Worm (Caenorhabditis elegans) whole organism, young adult: ENCODE measurements around the gene R02F2.6.

Source experiments
- C06A6.2 ChIP-seq: fragments of 200-800 bp; sonication (Bioruptor generic); conservative IDR thresholded peaks from 2 replicates; pipeline ENCODE4 v1.3.6; 2022; ENCODE audit warnings: missing genetic modification characterization, missing compliant biosample characterization
- F10E7.11 ChIP-seq: sonication (generic microtip); optimal IDR thresholded peaks from 2 replicates; lab custom pipeline; 2017; ENCODE audit warnings: mild to moderate bottlenecking, missing genetic modification characterization, moderate library complexity, missing compliant biosample characterization
- F22D6.2 ChIP-seq: sonication (generic microtip); optimal IDR thresholded peaks from 2 replicates; lab custom pipeline; 2016; ENCODE audit warnings: mild to moderate bottlenecking, missing genetic modification characterization, missing compliant biosample characterization
- F49E8.2 ChIP-seq: sonication (generic microtip); optimal IDR thresholded peaks from 3 replicates; lab custom pipeline; 2017; ENCODE audit warnings: missing genetic modification characterization, mild to moderate bottlenecking, missing compliant biosample characterization, antibody characterized with exemption, moderate library complexity; ENCODE audit not compliant: insufficient read depth
- K11D2.4 ChIP-seq: fragments of 200-800 bp; sonication (Bioruptor generic); IDR thresholded peaks from 2 replicates; pipeline ENCODE4 v1.3.6; 2022; ENCODE audit warnings: missing genetic modification reagents, missing genetic modification characterization, missing compliant biosample characterization
- T07F8.4 ChIP-seq: sonication (generic microtip); optimal IDR thresholded peaks from 2 replicates; lab custom pipeline; 2016; ENCODE audit warnings: mild to moderate bottlenecking, missing genetic modification characterization, moderate library complexity, missing compliant biosample characterization
- T26A5.8 ChIP-seq: sonication (generic microtip); optimal IDR thresholded peaks from 2 replicates; lab custom pipeline; 2016; ENCODE audit warnings: missing genetic modification characterization, missing compliant biosample characterization
- Y56A3A.18 ChIP-seq: fragments of 200-800 bp; sonication (Bioruptor generic); IDR thresholded peaks from 2 replicates; pipeline ENCODE4 v1.3.6; 2022; ENCODE audit warnings: missing genetic modification reagents, missing genetic modification characterization, missing compliant biosample characterization
- Y79H2A.3 ChIP-seq: fragments of 200-800 bp; sonication (Bioruptor generic); conservative IDR thresholded peaks from 2 replicates; pipeline ENCODE4 v1.3.6; 2022; ENCODE audit warnings: missing genetic modification reagents, missing genetic modification characterization, missing compliant biosample characterization
- ZK185.1 ChIP-seq: sonication (generic microtip); optimal IDR thresholded peaks from 2 replicates; lab custom pipeline; 2016; ENCODE audit warnings: mild to moderate bottlenecking, missing genetic modification characterization, missing compliant biosample characterization; ENCODE audit not compliant: poor library complexity, severe bottlenecking
- athp-1 ChIP-seq: sonication (generic microtip); optimal IDR thresholded peaks from 2 replicates; lab custom pipeline; 2017; ENCODE audit warnings: mild to moderate bottlenecking, missing genetic modification characterization, missing compliant biosample characterization
- cebp-2 ChIP-seq: fragments of 200-800 bp; sonication (Bioruptor generic); IDR thresholded peaks from 2 replicates; pipeline ENCODE4 v1.3.6; 2022; ENCODE audit warnings: missing genetic modification characterization, missing compliant biosample characterization
- ceh-27 ChIP-seq: fragments of 200-800 bp; sonication (Bioruptor generic); optimal IDR thresholded peaks from 2 replicates; lab custom pipeline; 2018; ENCODE audit warnings: mild to moderate bottlenecking, missing genetic modification characterization, moderate library complexity, missing compliant biosample characterization
- ceh-91 ChIP-seq: fragments of 200-800 bp; sonication (Bioruptor generic); IDR thresholded peaks from 2 replicates; pipeline ENCODE4 v1.3.6; 2022; ENCODE audit warnings: missing genetic modification reagents, missing genetic modification characterization, missing compliant biosample characterization
- die-1 ChIP-seq: sonication (generic microtip); optimal IDR thresholded peaks from 2 replicates; lab custom pipeline; 2016; ENCODE audit warnings: missing genotype, mild to moderate bottlenecking, missing genetic modification characterization, missing compliant biosample characterization
- dpff-1 ChIP-seq: sonication (generic microtip); optimal IDR thresholded peaks from 2 replicates; lab custom pipeline; 2017; ENCODE audit warnings: mild to moderate bottlenecking, missing genetic modification characterization, missing compliant biosample characterization
- egl-44 ChIP-seq: fragments of 200-800 bp; sonication (Bioruptor generic); IDR thresholded peaks from 2 replicates; pipeline ENCODE4 v1.3.6; 2022; ENCODE audit warnings: missing genetic modification reagents, missing genetic modification characterization, missing compliant biosample characterization
- fkh-3 ChIP-seq: sonication (generic microtip); optimal IDR thresholded peaks from 2 replicates; lab custom pipeline; 2016; ENCODE audit warnings: mild to moderate bottlenecking, missing genetic modification characterization, missing compliant biosample characterization
- him-1 ChIP-seq: sonication (generic microtip); optimal IDR thresholded peaks from 2 replicates; lab custom pipeline; 2016; ENCODE audit warnings: missing genotype, missing genetic modification reagents, missing genetic modification characterization, missing compliant biosample characterization
- hlh-26 ChIP-seq: fragments of 200-800 bp; sonication (Bioruptor generic); conservative IDR thresholded peaks from 2 replicates; pipeline ENCODE4 v1.3.6; 2022; ENCODE audit warnings: missing genetic modification reagents, missing genetic modification characterization, missing compliant biosample characterization
- hsf-1 ChIP-seq: fragments of 200-800 bp; sonication (Bioruptor generic); IDR thresholded peaks from 2 replicates; pipeline ENCODE4 v1.3.6; 2022; ENCODE audit warnings: missing genetic modification reagents, missing genetic modification characterization, missing compliant biosample characterization
- let-607 ChIP-seq, 2 experiments: fragments of 200-800 bp in 1 of 2; sonication (Bioruptor generic) in 1 of 2; sonication (generic microtip) in 1 of 2; optimal IDR thresholded peaks; 2 replicates each; lab custom pipeline; 2016 to 2018; ENCODE audit warnings: mild to moderate bottlenecking in 2 of 2, missing compliant biosample characterization in 2 of 2, missing genetic modification characterization in 2 of 2, moderate library complexity in 2 of 2, missing genotype in 1 of 2
- madf-10 ChIP-seq: sonication (generic microtip); optimal IDR thresholded peaks from 2 replicates; lab custom pipeline; 2016; ENCODE audit warnings: mild to moderate bottlenecking, missing genetic modification characterization, missing compliant biosample characterization
- madf-6 ChIP-seq: fragments of 200-800 bp; sonication (Bioruptor generic); IDR thresholded peaks from 2 replicates; pipeline ENCODE4 v1.3.6; 2022; ENCODE audit warnings: missing genetic modification reagents, missing genetic modification characterization, missing compliant biosample characterization
- nfya-1 ChIP-seq: sonication (generic microtip); optimal IDR thresholded peaks from 2 replicates; lab custom pipeline; 2017; ENCODE audit warnings: antibody characterized with exemption, missing compliant biosample characterization, missing genetic modification characterization, borderline replicate concordance; ENCODE audit not compliant: insufficient read depth
- nhr-27 ChIP-seq: fragments of 200-800 bp; sonication (Bioruptor generic); optimal IDR thresholded peaks from 2 replicates; lab custom pipeline; 2018; ENCODE audit warnings: mild to moderate bottlenecking, missing genetic modification characterization, moderate library complexity, missing compliant biosample characterization
- repo-1 ChIP-seq: sonication (generic microtip); optimal IDR thresholded peaks from 2 replicates; lab custom pipeline; 2017; ENCODE audit warnings: mild to moderate bottlenecking, missing genetic modification characterization, missing compliant biosample characterization
- rpc-1 ChIP-seq, 2 experiments: fragments of 150-350 bp in 1 of 2; sonication (generic microtip) in 1 of 2; optimal IDR thresholded peaks; 2 replicates each; lab custom pipeline; 2014 to 2018; ENCODE audit warnings: missing biosample characterization in 1 of 2, missing genetic modification characterization in 1 of 2, missing genetic modification reagents in 1 of 2, missing genotype in 1 of 2
- sdz-38 ChIP-seq: sonication (generic microtip); optimal IDR thresholded peaks from 2 replicates; lab custom pipeline; 2016; ENCODE audit warnings: missing genotype, missing genetic modification characterization, missing compliant biosample characterization
- snpc-3.4 ChIP-seq: sonication (generic microtip); optimal IDR thresholded peaks from 2 replicates; lab custom pipeline; 2017; ENCODE audit warnings: missing genetic modification characterization, mild to moderate bottlenecking, missing compliant biosample characterization, antibody characterized with exemption, moderate library complexity, missing genotype, missing genetic modification reagents
- unc-62 ChIP-seq: fragments of 150-350 bp; optimal IDR thresholded peaks from 2 replicates; lab custom pipeline; 2014; ENCODE audit warnings: missing biosample characterization, missing genetic modification reagents, missing genetic modification characterization
- ztf-22 ChIP-seq: fragments of 200-800 bp; sonication (Bioruptor generic); optimal IDR thresholded peaks from 2 replicates; lab custom pipeline; 2018; ENCODE audit warnings: mild to moderate bottlenecking, missing genetic modification characterization, moderate library complexity, missing compliant biosample characterization
- ztf-25 ChIP-seq: fragments of 200-800 bp; sonication (Bioruptor generic); IDR thresholded peaks from 2 replicates; pipeline ENCODE4 v1.3.6; 2022; ENCODE audit warnings: missing genetic modification reagents, missing genetic modification characterization, missing compliant biosample characterization
- ztf-28 ChIP-seq: fragments of 200-800 bp; sonication (Bioruptor generic); IDR thresholded peaks from 2 replicates; pipeline ENCODE4 v1.3.6; 2022; ENCODE audit warnings: missing genetic modification reagents, missing genetic modification characterization, missing compliant biosample characterization
- ztf-3 ChIP-seq: fragments of 200-800 bp; sonication (Bioruptor generic); optimal IDR thresholded peaks from 2 replicates; lab custom pipeline; 2018; ENCODE audit warnings: mild to moderate bottlenecking, missing genetic modification characterization, missing compliant biosample characterization

The R02F2.6 gene

ce11 chrIII:5495168-5495567, 16.4 kb upstream of the R02F2.6 start, which contains the start of gene R02F2.8:
R02F2.8 (minus strand) TSS chrIII:5495268.
- TF ChIP-seq F49E8.2 (tag; lab: Kevin White, UChicago) (no peak), repo-1 (tag; lab: Kevin White, UChicago) (no peak), rpc-1 (optimal IDR thresholded peaks at IDR 0.05; lab: Kevin White, UChicago) (no peak), rpc-1 (tag; optimal IDR thresholded peaks at IDR 0.05; lab: Kevin White, UChicago) (no peak), hlh-26 (GFP tag; lab: Robert Waterston, UW) (no peak), ztf-3 (GFP tag; lab: Kevin White, UChicago) (no peak), sdz-38 (no peak), madf-6 (GFP tag; lab: Robert Waterston, UW) (no peak), ztf-22 (no peak), ztf-25 (GFP tag; lab: Robert Waterston, UW) (no peak), unc-62 (GFP tag; lab: Kevin White, UChicago) (no peak), nhr-27 (tag; lab: Kevin White, UChicago) (no peak), T07F8.4 (tag; lab: Kevin White, UChicago) (no peak), him-1 (no peak), egl-44 (GFP tag; lab: Robert Waterston, UW) (no peak), let-607 (tag; optimal IDR thresholded peaks at IDR 0.05; lab: Kevin White, UChicago) (no peak)

ce11 chrIII:5487087-5487603, 8.4 kb upstream of the R02F2.6 start, which contains the start of gene osg-1:
osg-1 (plus strand) TSS chrIII:5487553.
- TF ChIP-seq nfya-1 (tag; lab: Kevin White, UChicago) (no peak), F10E7.11 (no peak), fkh-3 (no peak), T26A5.8 (tag; lab: Kevin White, UChicago) (no peak), dpff-1 (tag; lab: Kevin White, UChicago) (no peak)
- TF ChIP-seq, all 124 proteins: peak for 0

- no peak for TF ChIP-seq Y79H2A.3 (GFP tag; lab: Robert Waterston, UW)
- TF ChIP-seq ceh-91: no peak
- TF ChIP-seq K11D2.4: no peak
- no peak for TF ChIP-seq cebp-2
- no peak for TF ChIP-seq ztf-28
- TF ChIP-seq ZK185.1: no peak
- TF ChIP-seq snpc-3.4 (tag; lab: Kevin White, UChicago): no peak
- no peak for TF ChIP-seq C06A6.2 (GFP tag; lab: Robert Waterston, UW)
- no peak for TF ChIP-seq F22D6.2 (tag; lab: Kevin White, UChicago)
- TF ChIP-seq T07F8.4 (tag; lab: Kevin White, UChicago): no peak
- TF ChIP-seq Y56A3A.18 (GFP tag; lab: Robert Waterston, UW): no peak
- no peak for TF ChIP-seq hsf-1 (GFP tag; lab: Robert Waterston, UW)
- TF ChIP-seq die-1 (tag; lab: Kevin White, UChicago): no peak
- no peak for TF ChIP-seq athp-1 (tag; lab: Kevin White, UChicago)
- TF ChIP-seq madf-10: no peak
- no peak for TF ChIP-seq ceh-27
These were observed 7.6 kb upstream of the R02F2.6 start for ce11 chrIII:5486345-5486744.
